Worm (Caenorhabditis elegans): Measurements from ENCODE around the gene lst-5.
A peak's percentile ranks its signal among the peaks of the same experiment; 100 is the strongest.

lst-5 gene

ce11 chrII:7059274-7059757 is 36.6 kb downstream of the lst-5 start:
- TF ChIP-seq T22C8.4 (GFP tag; IDR thresholded peaks at IDR 0.05): no peak
- TF ChIP-seq ztf-29 (GFP tag; IDR thresholded peaks at IDR 0.05): no peak
- no peak for TF ChIP-seq med-1 (GFP tag; optimal IDR thresholded peaks at IDR 0.05; ENCODE audit: insufficient read depth)
- no peak for TF ChIP-seq klf-2 (GFP tag; conservative IDR thresholded peaks at IDR 0.05)
- no peak for TF ChIP-seq ref-1 (GFP tag; conservative IDR thresholded peaks at IDR 0.05)
- no peak for TF ChIP-seq tab-1 (GFP tag; IDR thresholded peaks at IDR 0.05)
- TF ChIP-seq ztf-23 (GFP tag; IDR thresholded peaks at IDR 0.05): no peak
- TF ChIP-seq flt-1 (GFP tag; IDR thresholded peaks at IDR 0.05): no peak
- TF ChIP-seq cog-1 (tag; optimal IDR thresholded peaks at IDR 0.05): no peak

- no peak for TF ChIP-seq ztf-23 (GFP tag; IDR thresholded peaks at IDR 0.05)
- no peak for TF ChIP-seq med-1 (GFP tag; optimal IDR thresholded peaks at IDR 0.05; ENCODE audit: insufficient read depth)
- TF ChIP-seq klf-2 (GFP tag; conservative IDR thresholded peaks at IDR 0.05): no peak
- no peak for TF ChIP-seq ztf-29 (GFP tag; IDR thresholded peaks at IDR 0.05)
- TF ChIP-seq cog-1 (tag; optimal IDR thresholded peaks at IDR 0.05): no peak
- TF ChIP-seq ref-1 (GFP tag; conservative IDR thresholded peaks at IDR 0.05): no peak
These were observed 37.5 kb downstream of the lst-5 start for ce11 chrII:7060202-7060601.

ce11 chrII:7060791-7061190 is 38.1 kb downstream of the lst-5 start:
- TF ChIP-seq cog-1 (tag; optimal IDR thresholded peaks at IDR 0.05): no peak
- TF ChIP-seq T22C8.4 (GFP tag; IDR thresholded peaks at IDR 0.05): no peak
- TF ChIP-seq med-1 (GFP tag; optimal IDR thresholded peaks at IDR 0.05; ENCODE audit: insufficient read depth): no peak
- no peak for TF ChIP-seq ref-1 (GFP tag; conservative IDR thresholded peaks at IDR 0.05)
- TF ChIP-seq ztf-23 (GFP tag; IDR thresholded peaks at IDR 0.05): no peak
- no peak for TF ChIP-seq klf-2 (GFP tag; conservative IDR thresholded peaks at IDR 0.05)
- no peak for TF ChIP-seq tab-1 (GFP tag; IDR thresholded peaks at IDR 0.05)
- TF ChIP-seq ztf-29 (GFP tag; IDR thresholded peaks at IDR 0.05): no peak
- TF ChIP-seq flt-1 (GFP tag; IDR thresholded peaks at IDR 0.05): no peak

ce11 chrII:7061730-7062129 is 39.0 kb downstream of the lst-5 start, which contains the start of gene acs-6:
acs-6 (plus strand) TSS chrII:7062030.
- TF ChIP-seq klf-2 (GFP tag; conservative IDR thresholded peaks at IDR 0.05) (no peak), tab-1 (GFP tag; IDR thresholded peaks at IDR 0.05) (no peak), med-1 (GFP tag; optimal IDR thresholded peaks at IDR 0.05; ENCODE audit: insufficient read depth) (no peak), T22C8.4 (GFP tag; IDR thresholded peaks at IDR 0.05) (no peak)

- TF ChIP-seq klf-2 (GFP tag; conservative IDR thresholded peaks at IDR 0.05) (no peak), ztf-29 (GFP tag; IDR thresholded peaks at IDR 0.05) (no peak), ref-1 (GFP tag; conservative IDR thresholded peaks at IDR 0.05) (no peak), T22C8.4 (GFP tag; IDR thresholded peaks at IDR 0.05) (no peak), cog-1 (tag; optimal IDR thresholded peaks at IDR 0.05) (no peak), med-1 (GFP tag; optimal IDR thresholded peaks at IDR 0.05; ENCODE audit: insufficient read depth) (no peak), tab-1 (GFP tag; IDR thresholded peaks at IDR 0.05) (no peak), flt-1 (GFP tag; IDR thresholded peaks at IDR 0.05) (no peak), ztf-23 (GFP tag; IDR thresholded peaks at IDR 0.05) (no peak)
These were observed 42.7 kb downstream of the lst-5 start, which contains the start of gene nos-2 for ce11 chrII:7065391-7065790. nos-2 (plus strand) TSS chrII:7065618.

ce11 chrII:7069866-7070265 is 47.2 kb downstream of the lst-5 start, which contains the start of gene him-14:
him-14 (minus strand) TSS chrII:7069966.
- TF ChIP-seq ztf-23 (GFP tag; IDR thresholded peaks at IDR 0.05) (no peak), ztf-29 (GFP tag; IDR thresholded peaks at IDR 0.05) (no peak), ref-1 (GFP tag; conservative IDR thresholded peaks at IDR 0.05) (no peak), tab-1 (GFP tag; IDR thresholded peaks at IDR 0.05) (no peak), flt-1 (GFP tag; IDR thresholded peaks at IDR 0.05) (no peak), klf-2 (GFP tag; conservative IDR thresholded peaks at IDR 0.05) (no peak), T22C8.4 (GFP tag; IDR thresholded peaks at IDR 0.05) (no peak), med-1 (GFP tag; optimal IDR thresholded peaks at IDR 0.05; ENCODE audit: insufficient read depth) (no peak), cog-1 (tag; optimal IDR thresholded peaks at IDR 0.05) (no peak)

- no peak for TF ChIP-seq ref-1 (GFP tag; conservative IDR thresholded peaks at IDR 0.05)
- no peak for TF ChIP-seq klf-2 (GFP tag; conservative IDR thresholded peaks at IDR 0.05)
- no peak for TF ChIP-seq T22C8.4 (GFP tag; IDR thresholded peaks at IDR 0.05)
- TF ChIP-seq ztf-23 (GFP tag; IDR thresholded peaks at IDR 0.05): no peak
- TF ChIP-seq flt-1 (GFP tag; IDR thresholded peaks at IDR 0.05): no peak
- no peak for TF ChIP-seq ztf-29 (GFP tag; IDR thresholded peaks at IDR 0.05)
- no peak for TF ChIP-seq tab-1 (GFP tag; IDR thresholded peaks at IDR 0.05)
These were observed 47.7 kb downstream of the lst-5 start for ce11 chrII:7070434-7070833.

ce11 chrII:7072315-7072589 is 49.5 kb downstream of the lst-5 start, which contains the start of gene kars-1:
kars-1 (minus strand) TSS chrII:7072415.
- TF ChIP-seq T22C8.4 (GFP tag; IDR thresholded peaks at IDR 0.05) (no peak), ztf-29 (GFP tag; IDR thresholded peaks at IDR 0.05) (no peak), ref-1 (GFP tag; conservative IDR thresholded peaks at IDR 0.05) (no peak), tab-1 (GFP tag; IDR thresholded peaks at IDR 0.05) (no peak), med-1 (GFP tag; optimal IDR thresholded peaks at IDR 0.05; ENCODE audit: insufficient read depth) (no peak), flt-1 (GFP tag; IDR thresholded peaks at IDR 0.05) (no peak), ztf-23 (GFP tag; IDR thresholded peaks at IDR 0.05) (no peak), cog-1 (tag; optimal IDR thresholded peaks at IDR 0.05) (no peak), klf-2 (GFP tag; conservative IDR thresholded peaks at IDR 0.05) (no peak)

ce11 chrII:7072590-7073536 is 50.1 kb downstream of the lst-5 start:
- TF ChIP-seq ztf-23 (GFP tag; IDR thresholded peaks at IDR 0.05): no peak; the same call in 1 of the 2 replicates
- TF ChIP-seq tab-1 (GFP tag; IDR thresholded peaks at IDR 0.05): no peak
- TF ChIP-seq T22C8.4 (GFP tag; IDR thresholded peaks at IDR 0.05): no peak
- TF ChIP-seq med-1 (GFP tag; optimal IDR thresholded peaks at IDR 0.05; ENCODE audit: insufficient read depth): no peak
- TF ChIP-seq cog-1 (tag; optimal IDR thresholded peaks at IDR 0.05): peak; percentile 74
- no peak for TF ChIP-seq ref-1 (GFP tag; conservative IDR thresholded peaks at IDR 0.05)
- TF ChIP-seq klf-2 (GFP tag; conservative IDR thresholded peaks at IDR 0.05): no peak
- peak; percentile 77 for TF ChIP-seq flt-1 (GFP tag; IDR thresholded peaks at IDR 0.05)
- TF ChIP-seq ztf-29 (GFP tag; IDR thresholded peaks at IDR 0.05): 0 out of 2 replicates have a peak, but pooled peaks have one; percentile 41
